Worm (Caenorhabditis elegans): ENCODE data around the gene F10C1.1.

ce11 chrII:5810230-5810629, 36.2 kb downstream of the F10C1.1 start, which contains the start of the genes msp-64 and ZK1248.5:
- TF ChIP-seq hmg-4 (GFP tag; optimal IDR thresholded peaks at IDR 0.05) (no peak), tbx-11 (GFP tag; IDR thresholded peaks at IDR 0.05) (no peak), pes-1 (GFP tag; IDR thresholded peaks at IDR 0.05) (no peak), ceh-13 (GFP tag; optimal IDR thresholded peaks at IDR 0.05) (no peak), flt-1 (GFP tag; IDR thresholded peaks at IDR 0.05) (no peak), ama-1 (optimal IDR thresholded peaks at IDR 0.05) (no peak), ets-7 (tag; optimal IDR thresholded peaks at IDR 0.05) (no peak), aly-1 (tag; optimal IDR thresholded peaks at IDR 0.05) (no peak), scrt-1 (GFP tag; IDR thresholded peaks at IDR 0.05) (no peak), B0310.2 (tag; optimal IDR thresholded peaks at IDR 0.05) (no peak), ceh-36 (tag; optimal IDR thresholded peaks at IDR 0.05) (no peak), sea-1 (GFP tag; conservative IDR thresholded peaks at IDR 0.05) (no peak), F13C5.2 (tag; optimal IDR thresholded peaks at IDR 0.05) (no peak), tbx-37 (GFP tag; conservative IDR thresholded peaks at IDR 0.05) (no peak)

Data from whole organism, early embryonic.